Worm (Caenorhabditis elegans): Measurements from ENCODE around the gene F58A6.2.

F58A6.2 gene

DNA sequence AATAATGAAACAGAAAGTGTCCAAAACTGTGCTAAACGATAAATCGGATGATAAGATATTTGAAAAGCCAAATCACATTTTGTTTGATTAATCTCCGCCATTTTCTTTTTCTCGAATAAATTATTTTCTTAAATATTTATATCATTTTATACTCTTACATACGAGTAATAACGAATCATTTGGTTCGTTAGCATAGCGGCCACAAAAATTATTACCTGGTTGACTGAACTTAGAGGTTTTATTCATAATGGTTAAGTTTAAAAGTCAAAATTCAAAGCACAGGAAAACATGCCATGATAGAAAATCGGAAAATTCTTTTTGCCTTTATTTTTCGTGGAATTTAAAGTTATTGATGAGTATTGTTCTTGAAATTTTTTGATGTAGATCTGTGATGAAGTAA, 26.8 kb downstream of the F58A6.2 start, which contains the start of gene srb-5:
Gene srb-5 (minus strand): TSS at position 101 of the 400 bp plus-strand sequence.
- no peak for TF ChIP-seq cog-1 (tag; optimal IDR thresholded peaks at IDR 0.05)
- TF ChIP-seq tab-1 (GFP tag; IDR thresholded peaks at IDR 0.05), result no peak
- no peak for TF ChIP-seq klf-2 (GFP tag; conservative IDR thresholded peaks at IDR 0.05)
- TF ChIP-seq T22C8.4 (GFP tag; IDR thresholded peaks at IDR 0.05), result no peak
- TF ChIP-seq flt-1 (GFP tag; IDR thresholded peaks at IDR 0.05), result no peak
- TF ChIP-seq ref-1 (GFP tag; conservative IDR thresholded peaks at IDR 0.05), result no peak
- no peak for TF ChIP-seq ztf-29 (GFP tag; IDR thresholded peaks at IDR 0.05)
- TF ChIP-seq med-1 (GFP tag; optimal IDR thresholded peaks at IDR 0.05; ENCODE audit: insufficient read depth), result no peak
- no peak for TF ChIP-seq ztf-23 (GFP tag; IDR thresholded peaks at IDR 0.05)

ce11 chrII:5166738-5167137, 30.2 kb downstream of the F58A6.2 start, which contains the start of gene srb-3:
Gene srb-3 (minus strand): TSS chrII:5166838.
- no peak for TF ChIP-seq T22C8.4 (GFP tag; IDR thresholded peaks at IDR 0.05)

- TF ChIP-seq flt-1 (GFP tag; IDR thresholded peaks at IDR 0.05) (no peak), klf-2 (GFP tag; conservative IDR thresholded peaks at IDR 0.05) (no peak), ztf-29 (GFP tag; IDR thresholded peaks at IDR 0.05) (no peak), ztf-23 (GFP tag; IDR thresholded peaks at IDR 0.05) (no peak), ref-1 (GFP tag; conservative IDR thresholded peaks at IDR 0.05) (no peak), tab-1 (GFP tag; IDR thresholded peaks at IDR 0.05) (no peak), med-1 (GFP tag; optimal IDR thresholded peaks at IDR 0.05; ENCODE audit: insufficient read depth) (no peak), cog-1 (tag; optimal IDR thresholded peaks at IDR 0.05) (no peak), T22C8.4 (GFP tag; IDR thresholded peaks at IDR 0.05) (no peak)
These were observed 34.4 kb downstream of the F58A6.2 start, which contains the start of gene srb-1 for ce11 chrII:5170932-5171331. Gene srb-1 (minus strand): TSS chrII:5171032.

- TF ChIP-seq T22C8.4 (GFP tag; IDR thresholded peaks at IDR 0.05), result no peak
- no peak for TF ChIP-seq ztf-29 (GFP tag; IDR thresholded peaks at IDR 0.05)
- TF ChIP-seq klf-2 (GFP tag; conservative IDR thresholded peaks at IDR 0.05), result no peak
- TF ChIP-seq cog-1 (tag; optimal IDR thresholded peaks at IDR 0.05), result no peak
- TF ChIP-seq tab-1 (GFP tag; IDR thresholded peaks at IDR 0.05), result no peak
- no peak for TF ChIP-seq ref-1 (GFP tag; conservative IDR thresholded peaks at IDR 0.05)
- no peak for TF ChIP-seq med-1 (GFP tag; optimal IDR thresholded peaks at IDR 0.05; ENCODE audit: insufficient read depth)
These were observed 35.1 kb downstream of the F58A6.2 start, which contains the start of gene C27D6.15 for ce11 chrII:5171610-5172009. Gene C27D6.15 (plus strand): TSS chrII:5171910.

DNA sequence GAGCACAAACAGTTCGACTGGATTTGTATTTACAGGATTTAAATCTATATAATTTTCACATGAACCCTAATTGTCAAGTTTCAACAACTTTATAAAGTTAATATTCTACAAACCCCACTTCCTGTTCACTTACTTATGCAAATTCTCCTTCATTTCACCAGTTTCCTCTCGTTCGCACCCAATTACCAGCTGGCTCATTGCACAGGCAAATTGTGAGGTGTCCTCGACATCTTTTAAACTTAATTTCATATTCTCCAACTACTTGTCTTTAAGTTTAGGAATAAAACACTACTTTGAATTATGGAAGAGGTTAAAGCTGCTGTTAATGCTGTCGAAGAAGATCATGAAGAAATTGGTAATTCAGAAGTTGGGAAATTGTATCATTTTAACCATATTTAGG, 35.9 kb downstream of the F58A6.2 start, which contains the start of gene C27D6.1:
Gene C27D6.1 (plus strand): TSS at position 301 of the 400 bp plus-strand sequence.
- TF ChIP-seq T22C8.4 (GFP tag; IDR thresholded peaks at IDR 0.05) (no peak), ztf-23 (GFP tag; IDR thresholded peaks at IDR 0.05) (no peak), ztf-29 (GFP tag; IDR thresholded peaks at IDR 0.05) (no peak), klf-2 (GFP tag; conservative IDR thresholded peaks at IDR 0.05) (no peak), med-1 (GFP tag; optimal IDR thresholded peaks at IDR 0.05; ENCODE audit: insufficient read depth) (no peak), ref-1 (GFP tag; conservative IDR thresholded peaks at IDR 0.05) (no peak), tab-1 (GFP tag; IDR thresholded peaks at IDR 0.05) (no peak)

ce11 chrII:5174370-5174769, 37.9 kb downstream of the F58A6.2 start, which contains the start of gene C27D6.3:
Gene C27D6.3 (minus strand): TSS chrII:5174470.
- TF ChIP-seq cog-1 (tag; optimal IDR thresholded peaks at IDR 0.05) (no peak), tab-1 (GFP tag; IDR thresholded peaks at IDR 0.05) (no peak), klf-2 (GFP tag; conservative IDR thresholded peaks at IDR 0.05) (no peak), ztf-23 (GFP tag; IDR thresholded peaks at IDR 0.05) (no peak), med-1 (GFP tag; optimal IDR thresholded peaks at IDR 0.05; ENCODE audit: insufficient read depth) (no peak), ztf-29 (GFP tag; IDR thresholded peaks at IDR 0.05) (no peak), T22C8.4 (GFP tag; IDR thresholded peaks at IDR 0.05) (no peak), flt-1 (GFP tag; IDR thresholded peaks at IDR 0.05) (no peak), ref-1 (GFP tag; conservative IDR thresholded peaks at IDR 0.05) (no peak)

ce11 chrII:5176934-5177333, 40.4 kb downstream of the F58A6.2 start:
- TF ChIP-seq ref-1 (GFP tag; conservative IDR thresholded peaks at IDR 0.05) (no peak), ztf-23 (GFP tag; IDR thresholded peaks at IDR 0.05) (no peak), cog-1 (tag; optimal IDR thresholded peaks at IDR 0.05) (no peak), T22C8.4 (GFP tag; IDR thresholded peaks at IDR 0.05) (no peak), ztf-29 (GFP tag; IDR thresholded peaks at IDR 0.05) (no peak), klf-2 (GFP tag; conservative IDR thresholded peaks at IDR 0.05) (no peak), tab-1 (GFP tag; IDR thresholded peaks at IDR 0.05) (no peak)

ce11 chrII:5177902-5178301, 41.4 kb downstream of the F58A6.2 start, which contains the start of gene C27D6.12:
Gene C27D6.12 (minus strand): TSS chrII:5178002.
- TF ChIP-seq flt-1 (GFP tag; IDR thresholded peaks at IDR 0.05) (no peak), cog-1 (tag; optimal IDR thresholded peaks at IDR 0.05) (no peak), T22C8.4 (GFP tag; IDR thresholded peaks at IDR 0.05) (no peak), ztf-29 (GFP tag; IDR thresholded peaks at IDR 0.05) (no peak), ztf-23 (GFP tag; IDR thresholded peaks at IDR 0.05) (no peak), med-1 (GFP tag; optimal IDR thresholded peaks at IDR 0.05; ENCODE audit: insufficient read depth) (no peak), tab-1 (GFP tag; IDR thresholded peaks at IDR 0.05) (no peak), ref-1 (GFP tag; conservative IDR thresholded peaks at IDR 0.05) (no peak), klf-2 (GFP tag; conservative IDR thresholded peaks at IDR 0.05) (no peak)

ce11 chrII:5178609-5179008, 42.1 kb downstream of the F58A6.2 start:
- no peak for TF ChIP-seq ref-1 (GFP tag; conservative IDR thresholded peaks at IDR 0.05)
- TF ChIP-seq cog-1 (tag; optimal IDR thresholded peaks at IDR 0.05), result no peak
- TF ChIP-seq klf-2 (GFP tag; conservative IDR thresholded peaks at IDR 0.05), result no peak
- no peak for TF ChIP-seq flt-1 (GFP tag; IDR thresholded peaks at IDR 0.05)
- TF ChIP-seq ztf-29 (GFP tag; IDR thresholded peaks at IDR 0.05), result no peak

ce11 chrII:5180272-5180671, 43.8 kb downstream of the F58A6.2 start:
- TF ChIP-seq cog-1 (tag; optimal IDR thresholded peaks at IDR 0.05), result no peak
